Worm (Caenorhabditis elegans): ENCODE measurements around the gene degl-2.
"Not testable (repeated sequence)": the region's sequence is repeated elsewhere in the genome, so short reads cannot be mapped to it uniquely, and the experiment has no call there.

The degl-2 gene

DNA sequence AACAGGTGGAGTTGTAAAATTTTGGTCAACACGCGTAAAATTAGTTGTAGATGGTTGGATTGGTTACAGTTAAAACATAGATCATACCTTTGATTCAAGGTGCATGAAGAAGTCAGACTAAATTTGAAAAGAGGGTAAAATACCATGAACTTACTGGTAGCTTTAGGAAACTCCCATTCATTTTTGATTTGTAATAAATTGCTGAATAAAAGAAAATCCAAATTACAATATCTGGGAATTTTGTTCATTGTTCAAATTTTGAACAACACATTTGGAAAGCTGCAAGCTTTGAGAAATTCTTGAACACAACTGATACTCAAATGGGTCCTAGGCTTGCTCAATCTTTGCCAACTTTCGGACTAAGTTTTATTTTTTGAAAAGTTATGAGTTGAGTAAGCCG, 34.7 kb downstream of the degl-2 start:
- no peak for TF ChIP-seq blmp-1 (tag; optimal IDR thresholded peaks at IDR 0.05; ENCODE audit: insufficient read depth)
- TF ChIP-seq mbf-1 (tag; optimal IDR thresholded peaks at IDR 0.05) = no peak
- TF ChIP-seq ceh-82 (tag; optimal IDR thresholded peaks at IDR 0.05) = no peak
- TF ChIP-seq lsy-2 (tag; optimal IDR thresholded peaks at IDR 0.05) = no peak
- TF ChIP-seq lin-11 (tag; optimal IDR thresholded peaks at IDR 0.05) = no peak
- TF ChIP-seq lin-39 (tag; optimal IDR thresholded peaks at IDR 0.05) = no peak
- TF ChIP-seq mdl-1 (tag; optimal IDR thresholded peaks at IDR 0.05) = no peak
- no peak for TF ChIP-seq C34F6.9 (tag; optimal IDR thresholded peaks at IDR 0.05)
- no peak for TF ChIP-seq R02D3.7 (tag; optimal IDR thresholded peaks at IDR 0.05)
- no peak for TF ChIP-seq crh-2 (tag; optimal IDR thresholded peaks at IDR 0.05)
- no peak for TF ChIP-seq dmd-4 (tag; optimal IDR thresholded peaks at IDR 0.05)
- TF ChIP-seq nhr-10 (tag; optimal IDR thresholded peaks at IDR 0.05) = no peak
- TF ChIP-seq sma-9 (GFP tag; optimal IDR thresholded peaks at IDR 0.05) = no peak
- TF ChIP-seq sma-9 (tag; optimal IDR thresholded peaks at IDR 0.05) = no peak
- TF ChIP-seq nhr-25 (tag; optimal IDR thresholded peaks at IDR 0.05) = no peak
- TF ChIP-seq zag-1 (tag; optimal IDR thresholded peaks at IDR 0.05) = no peak
- TF ChIP-seq ztf-4 (tag; optimal IDR thresholded peaks at IDR 0.05) = no peak
- TF ChIP-seq nhr-12 (tag; optimal IDR thresholded peaks at IDR 0.05) = no peak
- no peak for TF ChIP-seq Y55F3AM.14 (GFP tag; optimal IDR thresholded peaks at IDR 0.05)
- no peak for TF ChIP-seq ama-1 (optimal IDR thresholded peaks at IDR 0.05)

DNA sequence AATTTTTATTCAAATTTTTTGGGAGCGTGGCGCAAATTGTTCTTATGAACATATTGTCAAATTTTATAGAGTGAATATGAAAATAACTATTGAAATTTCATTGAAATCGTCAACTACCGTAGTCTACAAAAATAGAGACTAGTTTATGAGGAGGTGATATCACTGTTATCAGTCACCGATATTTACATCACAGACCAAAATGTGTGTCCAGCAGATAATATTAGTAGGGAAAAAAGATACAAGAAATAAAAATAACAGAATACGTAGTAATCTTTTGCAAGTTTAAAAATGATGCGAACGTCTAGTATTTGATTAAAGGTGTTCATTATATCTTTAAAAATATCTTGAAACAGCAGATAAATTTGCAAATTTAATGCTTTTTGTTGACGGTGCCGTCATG, 36.0 kb downstream of the degl-2 start:
- no peak for TF ChIP-seq ztf-1 (GFP tag; conservative IDR thresholded peaks at IDR 0.05)
- no peak for TF ChIP-seq crh-2 (tag; optimal IDR thresholded peaks at IDR 0.05)
- TF ChIP-seq unc-39 (tag; optimal IDR thresholded peaks at IDR 0.05) = no peak
- TF ChIP-seq lin-39 (tag; optimal IDR thresholded peaks at IDR 0.05) = no peak
- TF ChIP-seq aly-2 (tag; optimal IDR thresholded peaks at IDR 0.05) = no peak
- no peak for TF ChIP-seq mab-5 (tag; optimal IDR thresholded peaks at IDR 0.05)
- TF ChIP-seq F13H6.1 (tag; optimal IDR thresholded peaks at IDR 0.05) = no peak
- TF ChIP-seq ama-1 (optimal IDR thresholded peaks at IDR 0.05) = no peak
- TF ChIP-seq elt-1 (tag; optimal IDR thresholded peaks at IDR 0.05) = no peak
- no peak for TF ChIP-seq fos-1 (tag; optimal IDR thresholded peaks at IDR 0.05)

DNA sequence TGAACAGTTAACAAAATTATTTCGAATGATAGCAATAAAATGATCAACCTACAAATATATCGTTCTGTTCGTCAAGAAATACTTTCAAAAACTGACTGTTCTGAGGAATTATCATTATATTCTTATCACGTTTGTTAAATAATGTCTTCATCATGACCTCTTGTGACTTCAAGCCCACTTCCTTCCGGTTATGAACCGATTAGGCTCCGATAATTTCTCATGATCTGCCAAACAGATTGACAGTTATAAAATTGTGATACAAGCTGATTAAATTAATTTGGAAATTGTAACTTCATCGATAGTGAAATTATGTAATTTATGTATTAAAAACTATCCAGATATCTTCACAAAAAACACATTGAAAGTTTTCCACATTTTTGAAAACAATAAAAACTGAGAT, 37.6 kb downstream of the degl-2 start, which contains the start of gene ins-8:
Gene ins-8, minus strand, starts transcription at position 101 of the 400 bp plus-strand sequence.
- no peak for TF ChIP-seq ztf-1 (GFP tag; conservative IDR thresholded peaks at IDR 0.05)

DNA sequence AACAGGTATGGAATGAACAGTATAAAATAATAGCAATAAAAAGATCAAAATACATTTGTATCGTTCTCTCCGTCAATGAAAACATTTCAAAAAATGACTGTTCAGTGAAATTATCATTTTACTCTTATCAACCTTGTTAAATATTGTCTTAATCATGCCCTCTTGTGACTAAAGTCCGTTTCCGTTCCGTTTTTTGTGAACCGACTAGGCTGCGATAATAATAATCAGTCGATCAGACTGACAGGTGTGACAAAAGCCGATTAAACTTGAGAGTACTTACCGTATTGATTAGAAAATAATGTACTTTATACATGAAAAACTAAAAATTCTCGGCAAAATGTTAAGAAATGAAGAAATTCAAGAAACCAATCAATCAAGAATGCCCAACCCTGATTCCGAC, 39.2 kb downstream of the degl-2 start, which contains the start of gene ins-7:
Gene ins-7, minus strand, starts transcription at position 332 of the 400 bp plus-strand sequence.
- TF ChIP-seq sma-9 (GFP tag; optimal IDR thresholded peaks at IDR 0.05) (peak; percentile 21), sma-9 (tag; optimal IDR thresholded peaks at IDR 0.05) (no peak), ama-1 (optimal IDR thresholded peaks at IDR 0.05) (no peak), nhr-12 (tag; optimal IDR thresholded peaks at IDR 0.05) (no peak), sem-4 (tag; optimal IDR thresholded peaks at IDR 0.05) (no peak), fos-1 (tag; optimal IDR thresholded peaks at IDR 0.05) (peak; percentile 65), nhr-10 (tag; optimal IDR thresholded peaks at IDR 0.05) (no peak)

DNA sequence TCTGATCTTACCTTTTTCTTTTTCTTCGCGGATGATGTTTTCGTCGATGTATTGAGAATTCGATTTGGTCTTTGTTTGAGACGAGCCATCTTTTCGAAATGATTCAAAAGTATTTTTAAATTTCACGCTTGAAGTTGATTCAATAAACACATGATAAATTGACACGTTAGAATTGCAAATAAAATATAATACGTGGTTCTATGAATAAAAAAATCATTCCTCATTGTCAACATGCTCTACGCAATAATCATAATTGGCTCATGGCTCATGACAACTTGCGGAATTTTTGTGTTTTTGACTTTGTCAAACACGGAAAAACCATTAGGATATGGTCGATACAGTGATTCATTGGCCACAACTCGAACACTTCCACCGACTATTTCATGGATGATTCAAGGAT, 40.1 kb downstream of the degl-2 start, which contains the start of the genes htas-1 and ZK1251.3:
Gene htas-1, minus strand, starts transcription at position 101 of the 400 bp plus-strand sequence.
Gene ZK1251.3, plus strand, starts transcription at position 226 of the 400 bp plus-strand sequence.
- no peak for TF ChIP-seq mdl-1 (tag; optimal IDR thresholded peaks at IDR 0.05)
- no peak for TF ChIP-seq ztf-11 (tag; optimal IDR thresholded peaks at IDR 0.05)

DNA sequence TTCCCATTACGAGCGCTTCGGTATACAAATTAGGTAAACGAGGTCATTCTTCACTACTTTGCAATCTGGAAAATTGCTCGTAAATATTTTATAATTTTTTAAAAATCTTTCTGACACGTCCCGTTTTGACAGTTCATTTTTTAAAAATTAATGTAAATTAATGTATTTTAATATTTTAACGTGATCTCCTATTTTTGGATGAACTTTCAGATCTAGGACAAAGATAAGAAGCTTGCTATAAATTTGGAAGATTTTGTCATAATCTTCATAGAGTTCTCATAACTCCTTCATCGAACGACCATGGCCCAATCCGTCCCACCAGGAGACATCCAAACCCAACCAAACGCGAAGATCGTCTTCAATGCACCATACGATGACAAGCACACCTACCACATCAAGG, 45.4 kb downstream of the degl-2 start, which contains the start of gene msp-76:
Gene msp-76, plus strand, starts transcription at position 301 of the 400 bp plus-strand sequence.
- not testable (repeated sequence) for TF ChIP-seq gmeb-1, nhr-129, nhr-10 (tag; optimal IDR thresholded peaks at IDR 0.05)

DNA sequence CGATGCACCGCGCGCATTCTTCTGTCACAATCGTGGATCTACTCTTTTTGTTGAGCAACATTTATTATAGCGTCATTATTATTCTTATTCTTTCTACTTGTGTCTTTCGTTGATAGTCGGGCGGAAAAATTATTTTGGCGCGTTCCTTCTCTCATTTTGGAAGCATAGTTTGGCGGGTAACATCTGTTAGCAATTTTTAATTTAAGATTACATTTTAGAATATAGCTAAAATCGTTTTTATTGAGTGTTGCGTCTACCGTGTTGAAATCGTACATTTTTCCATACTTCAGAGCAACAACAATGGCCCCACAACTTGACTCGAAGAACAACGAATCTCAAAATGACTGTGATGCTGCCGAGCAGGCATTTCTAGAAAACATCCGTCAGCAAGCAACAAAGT, 47.4 kb downstream of the degl-2 start, which contains the start of gene sdz-36:
Gene sdz-36, plus strand, starts transcription at position 301 of the 400 bp plus-strand sequence.
- no peak for TF ChIP-seq elt-3 (tag; optimal IDR thresholded peaks at IDR 0.05)
- no peak for TF ChIP-seq elt-1 (tag; optimal IDR thresholded peaks at IDR 0.05)

Data from whole organism, L2 larva.